Worm (Caenorhabditis elegans) whole organism, young adult: ENCODE data around the gene melo-3.

Experiments
- B0019.2 ChIP-seq: fragments of 200-800 bp; sonication (Bioruptor generic); conservative IDR thresholded peaks from 2 replicates; pipeline ENCODE4 v1.3.6; 2022; ENCODE audit warnings: missing genetic modification reagents, missing genetic modification characterization, missing compliant biosample characterization
- C06A6.2 ChIP-seq: fragments of 200-800 bp; sonication (Bioruptor generic); conservative IDR thresholded peaks from 2 replicates; pipeline ENCODE4 v1.3.6; 2022; ENCODE audit warnings: missing genetic modification characterization, missing compliant biosample characterization
- D2030.7 ChIP-seq: fragments of 200-800 bp; sonication (Bioruptor generic); IDR thresholded peaks from 2 replicates; pipeline ENCODE4 v1.3.6; 2022; ENCODE audit warnings: missing genetic modification reagents, missing genetic modification characterization, missing compliant biosample characterization
- F22D6.2 ChIP-seq: sonication (generic microtip); optimal IDR thresholded peaks from 2 replicates; lab custom pipeline; 2016; ENCODE audit warnings: mild to moderate bottlenecking, missing genetic modification characterization, missing compliant biosample characterization
- F39B2.1 ChIP-seq: fragments of 200-800 bp; sonication (Bioruptor generic); IDR thresholded peaks from 2 replicates; pipeline ENCODE4 v1.3.6; 2022; ENCODE audit warnings: missing genetic modification reagents, missing genetic modification characterization, missing compliant biosample characterization
- F49E8.2 ChIP-seq: sonication (generic microtip); optimal IDR thresholded peaks from 3 replicates; lab custom pipeline; 2017; ENCODE audit warnings: missing genetic modification characterization, mild to moderate bottlenecking, missing compliant biosample characterization, antibody characterized with exemption, moderate library complexity; ENCODE audit not compliant: insufficient read depth
- F52B5.7 ChIP-seq: sonication (generic microtip); optimal IDR thresholded peaks from 2 replicates; lab custom pipeline; 2016; ENCODE audit warnings: mild to moderate bottlenecking, missing genetic modification characterization, missing compliant biosample characterization
- F57C9.4 ChIP-seq: sonication (generic microtip); optimal IDR thresholded peaks from 2 replicates; lab custom pipeline; 2017; ENCODE audit warnings: mild to moderate bottlenecking, missing genetic modification characterization, missing compliant biosample characterization
- K11D2.4 ChIP-seq: fragments of 200-800 bp; sonication (Bioruptor generic); IDR thresholded peaks from 2 replicates; pipeline ENCODE4 v1.3.6; 2022; ENCODE audit warnings: missing genetic modification reagents, missing genetic modification characterization, missing compliant biosample characterization
- K12H6.12 ChIP-seq: fragments of 200-800 bp; sonication (Bioruptor generic); optimal IDR thresholded peaks from 2 replicates; lab custom pipeline; 2018; ENCODE audit warnings: mild to moderate bottlenecking, missing genetic modification characterization, missing compliant biosample characterization
- T07F8.4 ChIP-seq: sonication (generic microtip); optimal IDR thresholded peaks from 2 replicates; lab custom pipeline; 2016; ENCODE audit warnings: mild to moderate bottlenecking, missing genetic modification characterization, moderate library complexity, missing compliant biosample characterization
- Y53G8AR.9 ChIP-seq: fragments of 200-800 bp; sonication (Bioruptor generic); conservative IDR thresholded peaks from 2 replicates; pipeline ENCODE4 v1.3.6; 2022; ENCODE audit warnings: missing genetic modification reagents, missing genetic modification characterization, missing compliant biosample characterization
- Y56A3A.18 ChIP-seq: fragments of 200-800 bp; sonication (Bioruptor generic); IDR thresholded peaks from 2 replicates; pipeline ENCODE4 v1.3.6; 2022; ENCODE audit warnings: missing genetic modification reagents, missing genetic modification characterization, missing compliant biosample characterization
- Y67H2A.10 ChIP-seq: fragments of 200-800 bp; sonication (Bioruptor generic); conservative IDR thresholded peaks from 2 replicates; pipeline ENCODE4 v1.3.6; 2022; ENCODE audit warnings: missing genetic modification reagents, missing genetic modification characterization, missing compliant biosample characterization
- Y79H2A.3 ChIP-seq: fragments of 200-800 bp; sonication (Bioruptor generic); conservative IDR thresholded peaks from 2 replicates; pipeline ENCODE4 v1.3.6; 2022; ENCODE audit warnings: missing genetic modification reagents, missing genetic modification characterization, missing compliant biosample characterization
- Y95B8A.8 ChIP-seq: fragments of 200-800 bp; sonication (Bioruptor generic); IDR thresholded peaks from 2 replicates; pipeline ENCODE4 v1.3.6; 2022; ENCODE audit warnings: missing genetic modification reagents, missing genetic modification characterization, missing compliant biosample characterization
- aptf-3 ChIP-seq: fragments of 200-800 bp; sonication (Bioruptor generic); IDR thresholded peaks from 2 replicates; pipeline ENCODE4 v1.3.6; 2022; ENCODE audit warnings: missing genetic modification characterization, missing compliant biosample characterization
- athp-1 ChIP-seq: sonication (generic microtip); optimal IDR thresholded peaks from 2 replicates; lab custom pipeline; 2017; ENCODE audit warnings: mild to moderate bottlenecking, missing genetic modification characterization, missing compliant biosample characterization
- attf-3 ChIP-seq: fragments of 200-800 bp; sonication (Bioruptor generic); conservative IDR thresholded peaks from 2 replicates; pipeline ENCODE4 v1.3.6; 2022; ENCODE audit warnings: missing genetic modification reagents, missing genetic modification characterization, missing compliant biosample characterization
- attf-6 ChIP-seq: fragments of 200-800 bp; sonication (Bioruptor generic); IDR thresholded peaks from 2 replicates; pipeline ENCODE4 v1.3.6; 2022; ENCODE audit warnings: missing genetic modification reagents, missing genetic modification characterization, missing compliant biosample characterization
- ccch-3 ChIP-seq: fragments of 200-800 bp; sonication (Bioruptor generic); optimal IDR thresholded peaks from 2 replicates; lab custom pipeline; 2018; ENCODE audit warnings: mild to moderate bottlenecking, missing genetic modification characterization, missing compliant biosample characterization
- ceh-100 ChIP-seq: fragments of 200-800 bp; sonication (Bioruptor generic); IDR thresholded peaks from 2 replicates; pipeline ENCODE4 v1.3.6; 2022; ENCODE audit warnings: missing genetic modification reagents, missing genetic modification characterization, missing compliant biosample characterization
- dpff-1 ChIP-seq: sonication (generic microtip); optimal IDR thresholded peaks from 2 replicates; lab custom pipeline; 2017; ENCODE audit warnings: mild to moderate bottlenecking, missing genetic modification characterization, missing compliant biosample characterization
- egl-44 ChIP-seq: fragments of 200-800 bp; sonication (Bioruptor generic); IDR thresholded peaks from 2 replicates; pipeline ENCODE4 v1.3.6; 2022; ENCODE audit warnings: missing genetic modification reagents, missing genetic modification characterization, missing compliant biosample characterization
- ets-4 ChIP-seq: fragments of 200-800 bp; sonication (Bioruptor generic); optimal IDR thresholded peaks from 2 replicates; lab custom pipeline; 2018; ENCODE audit warnings: mild to moderate bottlenecking, missing genetic modification characterization, missing compliant biosample characterization
- him-1 ChIP-seq: sonication (generic microtip); optimal IDR thresholded peaks from 2 replicates; lab custom pipeline; 2016; ENCODE audit warnings: missing genotype, missing genetic modification reagents, missing genetic modification characterization, missing compliant biosample characterization
- hsf-1 ChIP-seq: fragments of 200-800 bp; sonication (Bioruptor generic); IDR thresholded peaks from 2 replicates; pipeline ENCODE4 v1.3.6; 2022; ENCODE audit warnings: missing genetic modification reagents, missing genetic modification characterization, missing compliant biosample characterization
- let-526 ChIP-seq: fragments of 200-800 bp; sonication (Bioruptor generic); IDR thresholded peaks from 2 replicates; pipeline ENCODE4 v1.3.6; 2022; ENCODE audit warnings: missing genetic modification reagents, missing genetic modification characterization, missing compliant biosample characterization
- lin-26 ChIP-seq: fragments of 200-800 bp; sonication (Bioruptor generic); IDR thresholded peaks from 2 replicates; pipeline ENCODE4 v1.3.6; 2022; ENCODE audit warnings: missing genetic modification reagents, missing genetic modification characterization, missing compliant biosample characterization
- lir-1 ChIP-seq: fragments of 200-800 bp; sonication (Bioruptor generic); conservative IDR thresholded peaks from 2 replicates; pipeline ENCODE4 v1.3.6; 2022; ENCODE audit warnings: missing genetic modification reagents, missing genetic modification characterization, missing compliant biosample characterization
- nfyb-1 ChIP-seq: fragments of 200-800 bp; sonication (Bioruptor generic); IDR thresholded peaks from 2 replicates; pipeline ENCODE4 v1.3.6; 2022; ENCODE audit warnings: missing genetic modification reagents, missing genetic modification characterization, missing compliant biosample characterization
- nhr-179 ChIP-seq: sonication (generic microtip); optimal IDR thresholded peaks from 2 replicates; lab custom pipeline; 2016; ENCODE audit warnings: mild to moderate bottlenecking, missing genetic modification characterization, missing compliant biosample characterization
- rec-8 ChIP-seq, 2 experiments: sonication (generic microtip); optimal IDR thresholded peaks; 2 replicates each; lab custom pipeline; 2016; ENCODE audit warnings: mild to moderate bottlenecking in 2 of 2, missing genetic modification characterization in 2 of 2, missing genetic modification reagents in 2 of 2, missing genotype in 2 of 2, missing biosample characterization in 1 of 2, missing compliant biosample characterization in 1 of 2, moderate library complexity in 1 of 2
- snpc-1.3 ChIP-seq: sonication (generic microtip); optimal IDR thresholded peaks from 2 replicates; lab custom pipeline; 2017; ENCODE audit warnings: missing genetic modification characterization, mild to moderate bottlenecking, missing compliant biosample characterization, antibody characterized with exemption, moderate library complexity, missing genotype, missing genetic modification reagents; ENCODE audit not compliant: insufficient read depth
- snpc-3.4 ChIP-seq: sonication (generic microtip); optimal IDR thresholded peaks from 2 replicates; lab custom pipeline; 2017; ENCODE audit warnings: missing genetic modification characterization, mild to moderate bottlenecking, missing compliant biosample characterization, antibody characterized with exemption, moderate library complexity, missing genotype, missing genetic modification reagents
- snpc-4 ChIP-seq, 5 experiments: fragments of 150-350 bp in 1 of 5; sonication (generic microtip) in 4 of 5; optimal IDR thresholded peaks; 2 replicates each; lab custom pipeline; 2014 to 2018; ENCODE audit warnings: missing genetic modification characterization in 5 of 5, missing biosample characterization in 3 of 5, antibody characterized with exemption in 2 of 5, mild to moderate bottlenecking in 2 of 5, missing compliant biosample characterization in 2 of 5, missing genotype in 2 of 5, moderate library complexity in 2 of 5, missing genetic modification reagents in 1 of 5
- somi-1 ChIP-seq: fragments of 200-800 bp; sonication (Bioruptor generic); optimal IDR thresholded peaks from 2 replicates; lab custom pipeline; 2018; ENCODE audit warnings: mild to moderate bottlenecking, missing genetic modification characterization, missing compliant biosample characterization
- sptf-2 ChIP-seq: fragments of 200-800 bp; sonication (Bioruptor generic); optimal IDR thresholded peaks from 2 replicates; lab custom pipeline; 2018; ENCODE audit warnings: mild to moderate bottlenecking, missing genetic modification characterization, missing compliant biosample characterization
- tbp1 ChIP-seq: fragments of 200-800 bp; sonication (Bioruptor generic); optimal IDR thresholded peaks from 2 replicates; lab custom pipeline; 2018; ENCODE audit warnings: mild to moderate bottlenecking, missing genetic modification characterization, missing compliant biosample characterization
- tbx-9 ChIP-seq: sonication (generic microtip); optimal IDR thresholded peaks from 2 replicates; lab custom pipeline; 2016; ENCODE audit warnings: borderline replicate concordance, missing genetic modification characterization, inconsistent platforms, missing compliant biosample characterization
- tlf-1 ChIP-seq: fragments of 200-800 bp; sonication (Bioruptor generic); optimal IDR thresholded peaks from 2 replicates; lab custom pipeline; 2018; ENCODE audit warnings: mild to moderate bottlenecking, missing genetic modification characterization, missing compliant biosample characterization
- zim-3 ChIP-seq: sonication (generic microtip); optimal IDR thresholded peaks from 2 replicates; lab custom pipeline; 2017; ENCODE audit warnings: mild to moderate bottlenecking, missing genetic modification characterization, moderate library complexity, missing compliant biosample characterization
- ztf-25 ChIP-seq: fragments of 200-800 bp; sonication (Bioruptor generic); IDR thresholded peaks from 2 replicates; pipeline ENCODE4 v1.3.6; 2022; ENCODE audit warnings: missing genetic modification reagents, missing genetic modification characterization, missing compliant biosample characterization
- ztf-26 ChIP-seq: sonication (generic microtip); optimal IDR thresholded peaks from 2 replicates; lab custom pipeline; 2017; ENCODE audit warnings: missing genetic modification characterization, missing compliant biosample characterization

Gene melo-3

DNA sequence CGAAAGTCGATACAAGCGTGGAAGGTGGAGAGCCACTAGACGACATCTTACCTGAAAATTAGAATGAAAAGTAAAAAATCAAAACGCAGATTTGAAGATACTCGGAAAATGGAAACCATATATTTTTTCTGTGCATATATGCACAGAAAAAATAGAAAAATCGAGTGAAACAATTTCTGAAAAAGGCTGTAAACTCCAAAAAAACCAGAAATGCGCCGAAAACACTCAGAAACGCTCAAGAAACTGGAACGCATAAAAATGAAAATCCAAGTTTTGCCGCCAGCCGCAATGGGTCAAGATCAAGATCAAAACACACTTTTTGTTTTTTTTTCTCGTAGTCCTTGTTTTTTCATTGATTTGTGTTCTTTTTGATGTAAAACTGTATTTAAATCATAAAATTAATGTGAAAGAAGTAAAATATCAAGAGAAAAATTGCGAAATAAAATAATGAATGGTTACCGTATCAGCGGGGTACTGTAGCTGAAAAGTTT is 44.0 kb downstream of the melo-3 start, which contains the start of gene T01C3.3 (continued):
- TF ChIP-seq nhr-179, result no peak
- no peak for TF ChIP-seq dpff-1
- TF ChIP-seq F57C9.4 (tag; lab: Kevin White, UChicago), result no peak
- TF ChIP-seq B0019.2 (GFP tag; lab: Robert Waterston, UW), result peak; percentile 65; the same call in 1 of the 2 replicates
- TF ChIP-seq F49E8.2 (tag; lab: Kevin White, UChicago), result peak; percentile 42
- no peak for TF ChIP-seq T07F8.4 (tag; lab: Kevin White, UChicago)
- TF ChIP-seq Y95B8A.8, result peak; percentile 51; the same call in 1 of the 2 replicates
- TF ChIP-seq snpc-3.4 (tag; lab: Kevin White, UChicago), result peak; percentile 72
- no peak for TF ChIP-seq nfyb-1 (GFP tag; lab: Robert Waterston, UW)
- peak; percentile 32 for TF ChIP-seq tbp1 (GFP tag; lab: Kevin White, UChicago)
- TF ChIP-seq ccch-3, result no peak
- TF ChIP-seq attf-3, result peak; percentile 60
- peak; percentile 13 for TF ChIP-seq snpc-1.3
- no peak for TF ChIP-seq C06A6.2 (GFP tag; lab: Robert Waterston, UW)
- TF ChIP-seq ztf-25, result 0 out of 2 replicates have a peak, but pooled peaks have one; percentile 24
- no peak for TF ChIP-seq Y67H2A.10 (GFP tag; lab: Robert Waterston, UW)
- TF ChIP-seq athp-1 (tag; lab: Kevin White, UChicago), result no peak
- TF ChIP-seq F39B2.1 (GFP tag; lab: Robert Waterston, UW), result no peak
- peak; percentile 54 for TF ChIP-seq tlf-1
- TF ChIP-seq sptf-2 (GFP tag; lab: Kevin White, UChicago), result no peak
- no peak for TF ChIP-seq Y79H2A.3 (GFP tag; lab: Robert Waterston, UW)
- 0 out of 2 replicates have a peak, but pooled peaks have one; percentile 32 for TF ChIP-seq ceh-100 (GFP tag; lab: Robert Waterston, UW)
- no peak for TF ChIP-seq K11D2.4 (GFP tag; lab: Robert Waterston, UW)
- TF ChIP-seq tbx-9 (tag; lab: Kevin White, UChicago), result no peak
- no peak for TF ChIP-seq F52B5.7 (tag; lab: Kevin White, UChicago)
- peak; percentile 22 for TF ChIP-seq snpc-4 (GFP tag; optimal IDR thresholded peaks at IDR 0.05; lab: Kevin White, UChicago)
- peak in 1 of 4 experiments; percentile 10 for TF ChIP-seq snpc-4 (tag; optimal IDR thresholded peaks at IDR 0.05; lab: Kevin White, UChicago)
- TF ChIP-seq K12H6.12 (tag; lab: Kevin White, UChicago), result no peak
- no peak for TF ChIP-seq attf-6 (GFP tag; lab: Robert Waterston, UW)
- no peak for TF ChIP-seq somi-1 (GFP tag; lab: Kevin White, UChicago)
- no peak for TF ChIP-seq ztf-26 (tag; lab: Kevin White, UChicago)
- TF ChIP-seq Y53G8AR.9 (GFP tag; lab: Robert Waterston, UW), result no peak
- no peak for TF ChIP-seq lin-26
- no peak for TF ChIP-seq rec-8 (tag; optimal IDR thresholded peaks at IDR 0.05; lab: Kevin White, UChicago)
- TF ChIP-seq zim-3 (tag; lab: Kevin White, UChicago), result no peak
- TF ChIP-seq lir-1, result no peak
- TF ChIP-seq him-1, result no peak
- TF ChIP-seq ets-4 (GFP tag; lab: Kevin White, UChicago), result no peak
- TF ChIP-seq egl-44 (GFP tag; lab: Robert Waterston, UW), result no peak
- TF ChIP-seq aptf-3 (GFP tag; lab: Robert Waterston, UW), result no peak
- no peak for TF ChIP-seq F22D6.2 (tag; lab: Kevin White, UChicago)
- TF ChIP-seq hsf-1 (GFP tag; lab: Robert Waterston, UW), result peak; percentile 86
- TF ChIP-seq D2030.7 (GFP tag; lab: Robert Waterston, UW), result peak; percentile 89
- no peak for TF ChIP-seq let-526 (GFP tag; lab: Robert Waterston, UW)
- no peak for TF ChIP-seq Y56A3A.18 (GFP tag; lab: Robert Waterston, UW)
